Fruit fly (Drosophila melanogaster): ENCODE measurements around the gene CG15412.

CG15412 gene

DNA sequence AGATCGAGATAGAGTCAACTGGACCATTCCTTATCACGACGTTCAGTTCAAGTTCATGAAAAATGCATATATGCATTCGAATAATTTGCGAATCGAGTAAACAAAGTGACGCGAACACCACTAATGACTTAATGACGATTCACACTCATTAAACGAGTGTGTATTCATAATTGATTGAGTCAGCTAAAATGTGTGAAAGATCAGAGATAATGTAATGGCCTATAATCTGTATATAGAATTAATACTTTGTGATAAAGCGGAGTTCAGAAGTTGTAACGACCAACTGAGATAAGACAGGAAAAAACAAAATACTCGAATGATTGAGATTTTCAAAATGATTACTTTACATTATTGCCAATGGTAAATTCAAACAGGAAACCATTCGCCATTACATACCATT is 5.7 kb downstream of the CG15412 start:
- TF ChIP-seq CTCF (optimal IDR thresholded peaks at IDR 0.05): no peak
- TF ChIP-seq CG8478 (optimal IDR thresholded peaks at IDR 0.05): no peak

DNA sequence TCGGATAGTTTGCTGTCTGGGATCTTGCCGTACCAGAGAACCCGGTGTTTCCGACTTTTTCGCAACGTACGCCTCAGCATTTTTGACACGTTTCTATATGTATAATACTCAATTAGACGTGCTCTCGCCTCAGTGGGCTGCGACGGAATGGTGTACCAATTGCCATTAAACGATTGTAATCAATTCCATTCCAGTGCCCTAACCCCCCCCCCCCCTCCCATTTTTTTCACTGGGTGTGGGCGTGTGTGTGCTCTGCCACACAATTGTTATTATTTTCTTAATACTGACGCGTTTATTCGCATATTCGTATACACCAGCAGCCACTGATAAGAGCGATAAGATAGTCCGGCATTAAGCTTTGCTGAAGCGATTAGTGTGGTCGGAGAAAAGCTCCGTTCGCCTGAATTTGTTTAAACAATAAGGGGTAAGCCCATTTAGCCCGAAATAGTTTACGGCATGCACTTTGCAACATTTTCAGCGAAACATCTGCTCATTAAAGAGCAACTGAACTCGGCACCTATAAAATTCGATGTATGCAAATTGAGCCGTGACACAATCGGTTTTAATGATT is 6.3 kb downstream of the CG15412 start:
- TF ChIP-seq CTCF (optimal IDR thresholded peaks at IDR 0.05) (no peak), CG8478 (optimal IDR thresholded peaks at IDR 0.05) (no peak)

DNA sequence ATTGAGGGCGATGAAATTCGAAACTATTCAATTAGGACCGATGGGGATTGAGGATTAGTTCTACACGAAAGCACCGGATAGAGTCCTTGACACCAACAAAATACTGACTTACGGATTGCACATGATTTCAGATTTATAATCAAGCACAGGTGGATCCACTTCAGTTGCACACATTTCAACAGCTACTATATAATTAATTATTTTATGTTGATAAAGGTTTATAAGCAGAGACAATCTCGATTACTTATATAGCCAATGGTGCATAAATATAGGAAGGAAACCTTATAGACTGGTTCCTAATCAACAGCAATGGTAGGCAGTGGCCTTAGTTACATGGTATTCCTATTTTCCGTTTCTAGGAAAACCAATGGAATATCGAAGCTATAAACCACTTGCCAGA is 7.1 kb downstream of the CG15412 start:
- TF ChIP-seq CG8478 (optimal IDR thresholded peaks at IDR 0.05) (no peak), CTCF (optimal IDR thresholded peaks at IDR 0.05) (no peak)

DNA sequence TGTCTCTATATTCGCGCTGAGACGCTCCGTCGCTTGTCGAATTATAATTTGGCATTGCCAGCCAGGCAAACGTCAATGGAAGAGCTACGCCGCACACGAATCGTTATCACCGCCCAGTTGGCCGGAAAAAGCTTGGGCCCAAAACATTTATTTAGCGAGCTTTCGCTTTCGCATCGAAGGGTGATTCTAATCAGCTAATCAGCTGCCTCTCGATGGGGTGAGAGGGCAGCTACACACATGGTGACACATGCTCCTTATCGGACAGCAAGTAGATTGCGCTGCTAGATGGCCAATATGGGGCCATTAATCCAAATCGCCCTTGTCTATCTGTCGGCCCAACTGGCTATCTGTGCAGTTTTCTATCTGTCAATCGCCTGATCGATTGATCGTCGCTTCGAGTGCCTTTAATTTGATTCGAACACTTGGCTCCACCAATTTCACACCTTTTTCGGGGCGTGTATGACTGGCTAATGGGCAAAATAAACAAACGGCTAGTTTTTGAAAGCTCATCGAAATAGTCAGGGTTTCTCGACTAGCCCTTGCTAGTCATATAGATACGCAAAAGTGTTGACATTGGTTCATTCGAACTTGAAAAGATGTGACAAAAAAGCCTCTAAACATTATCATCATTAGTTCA is 9.3 kb downstream of the CG15412 start:
- TF ChIP-seq CG8478 (optimal IDR thresholded peaks at IDR 0.05) (no peak), CTCF (optimal IDR thresholded peaks at IDR 0.05) (no peak)

DNA sequence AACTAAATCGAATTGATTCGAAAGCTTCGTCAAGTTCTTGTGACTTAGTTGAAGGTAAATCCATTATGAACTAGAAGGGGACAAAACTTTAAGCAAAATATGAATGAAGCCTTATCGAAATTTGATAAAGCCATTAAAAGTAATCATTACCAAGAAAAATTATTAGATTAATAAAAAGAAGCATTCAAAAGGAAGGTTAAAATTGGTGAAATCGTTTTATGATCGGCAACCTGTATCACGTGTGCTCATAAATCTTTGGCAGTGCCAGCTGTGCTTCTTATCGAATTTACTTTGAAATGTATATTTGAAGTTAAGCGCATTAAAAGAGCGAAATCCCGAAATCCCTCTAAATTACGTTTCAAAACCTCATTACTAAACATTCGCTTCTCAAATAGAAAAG is 13.7 kb downstream of the CG15412 start:
- no peak for TF ChIP-seq CG8478 (optimal IDR thresholded peaks at IDR 0.05)
- no peak for TF ChIP-seq CTCF (optimal IDR thresholded peaks at IDR 0.05)

DNA sequence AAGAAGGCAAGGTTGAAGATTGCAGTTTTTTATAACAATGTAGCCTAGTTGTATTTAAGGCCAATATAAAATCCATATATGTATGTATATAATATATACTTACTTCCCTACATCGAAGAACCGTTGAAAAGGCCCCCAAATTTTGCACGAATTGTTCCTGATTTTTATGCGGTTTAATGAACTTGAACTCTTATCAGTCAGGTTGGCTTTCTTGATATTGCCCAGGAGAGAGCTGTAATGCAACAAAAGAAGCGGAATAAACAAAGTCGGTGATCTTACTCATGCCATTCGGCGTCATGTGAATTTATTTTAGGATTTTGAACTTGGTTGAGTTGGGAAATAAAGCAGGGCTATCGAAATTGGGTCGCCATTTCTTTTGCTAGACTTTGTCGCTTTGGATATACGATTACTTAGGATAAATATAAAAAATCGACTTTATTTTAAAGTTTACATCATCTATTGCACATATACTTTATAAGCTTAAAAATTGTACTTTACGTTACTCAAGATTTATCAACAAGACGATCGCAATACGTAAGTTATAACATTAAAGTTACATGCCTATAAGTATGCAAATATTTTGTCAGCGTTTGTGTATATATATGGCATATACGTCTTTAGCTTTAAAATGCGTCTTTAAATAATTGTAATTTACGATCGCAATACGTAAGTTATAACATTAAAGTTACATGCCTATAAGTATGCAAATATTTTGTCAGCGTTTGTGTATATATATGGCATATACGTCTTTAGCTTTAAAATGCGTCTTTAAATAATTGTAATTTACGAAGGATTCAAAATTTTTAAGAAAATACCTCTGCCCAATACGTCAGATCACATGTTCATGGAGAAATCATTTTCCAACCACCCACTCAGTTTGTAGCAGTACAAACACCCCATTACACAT is 18.5 kb downstream of the CG15412 start, which contains the start of gene CG8838:
TSS of gene CG8838 (plus strand) at position 857 of the 907 bp plus-strand sequence.
- TF ChIP-seq CTCF (optimal IDR thresholded peaks at IDR 0.05) (no peak), CG8478 (optimal IDR thresholded peaks at IDR 0.05) (no peak)

DNA sequence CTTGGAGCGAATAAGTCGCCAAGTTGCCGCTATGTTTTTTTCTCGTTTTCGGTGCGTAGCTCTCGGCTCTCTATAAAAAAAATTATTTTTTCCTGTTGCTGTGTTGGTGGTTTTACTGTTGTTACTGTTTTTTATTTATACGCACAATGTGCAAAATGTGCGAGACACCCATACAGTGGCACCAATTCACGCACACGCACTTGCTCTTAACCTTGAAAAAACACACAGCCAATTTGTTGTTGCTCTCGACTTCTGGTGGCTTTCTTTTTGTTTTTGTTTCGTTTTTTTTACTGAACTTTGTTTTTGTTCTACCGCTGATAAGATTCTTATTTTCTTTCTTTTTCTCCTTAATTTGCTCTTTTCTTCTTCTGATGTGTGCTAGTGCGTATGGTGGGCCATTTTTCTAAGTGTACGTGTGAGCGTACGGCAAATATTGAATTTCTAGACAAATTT is 19.3 kb downstream of the CG15412 start:
- no peak for TF ChIP-seq CG8478 (optimal IDR thresholded peaks at IDR 0.05)
- TF ChIP-seq CTCF (optimal IDR thresholded peaks at IDR 0.05): no peak

DNA sequence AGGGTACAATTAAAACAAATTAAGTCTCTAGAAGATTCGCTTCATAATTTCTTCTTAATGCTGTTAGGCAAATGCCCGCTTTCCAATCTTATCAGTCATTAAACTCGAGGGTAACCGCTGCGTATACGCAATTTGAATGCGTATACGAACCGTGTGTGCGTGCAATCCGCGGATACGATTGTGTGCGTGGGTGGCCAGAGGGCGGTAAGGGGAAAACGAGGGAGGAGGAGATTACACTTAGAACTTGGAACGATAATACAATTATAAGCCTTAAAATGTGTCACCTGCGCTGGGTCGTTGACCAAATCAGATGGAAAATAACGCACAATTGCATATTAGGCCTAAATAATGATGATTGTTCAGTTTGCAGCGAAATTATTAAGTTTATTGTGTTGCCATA is 19.7 kb downstream of the CG15412 start:
- TF ChIP-seq CTCF (optimal IDR thresholded peaks at IDR 0.05): no peak
- no peak for TF ChIP-seq CG8478 (optimal IDR thresholded peaks at IDR 0.05)

DNA sequence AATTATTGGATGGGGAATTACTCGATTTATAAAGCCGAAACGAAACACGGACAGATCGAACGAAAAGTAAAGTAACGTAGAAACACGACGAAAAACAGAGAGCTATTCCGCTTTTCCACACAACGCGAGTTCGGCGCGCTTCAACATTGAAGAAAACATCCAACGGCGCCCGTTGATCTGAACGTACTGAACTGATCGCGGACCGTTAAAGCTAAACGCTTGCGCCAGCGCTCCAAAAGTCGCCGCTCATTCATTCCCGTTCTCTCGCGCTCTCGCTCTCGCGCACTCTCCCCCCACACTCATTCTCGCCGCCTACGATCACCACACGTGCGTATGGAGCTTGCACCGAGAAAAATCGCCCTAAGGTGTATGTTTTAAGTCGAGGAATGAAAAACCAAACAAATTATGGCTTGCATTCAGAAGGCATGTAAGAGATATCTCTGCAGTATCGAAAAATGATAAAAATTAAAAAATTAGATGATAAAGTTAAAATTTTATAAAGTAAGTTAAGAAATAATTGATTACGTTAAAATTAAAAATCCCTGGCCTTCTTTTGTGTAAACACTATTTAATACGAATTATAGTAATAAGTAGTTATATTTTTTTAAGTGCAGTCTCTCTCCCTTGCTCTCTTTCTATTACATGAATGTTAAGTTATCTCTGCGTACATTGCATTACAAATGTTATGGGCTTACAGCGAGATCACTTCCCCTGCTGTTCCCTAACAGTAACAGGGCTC is 20.7 kb downstream of the CG15412 start, which contains the start of gene E23:
TSS of gene E23 (minus strand) at position 188 of the 739 bp plus-strand sequence.
- TF ChIP-seq CG8478 (optimal IDR thresholded peaks at IDR 0.05) (no peak), CTCF (optimal IDR thresholded peaks at IDR 0.05) (no peak)

DNA sequence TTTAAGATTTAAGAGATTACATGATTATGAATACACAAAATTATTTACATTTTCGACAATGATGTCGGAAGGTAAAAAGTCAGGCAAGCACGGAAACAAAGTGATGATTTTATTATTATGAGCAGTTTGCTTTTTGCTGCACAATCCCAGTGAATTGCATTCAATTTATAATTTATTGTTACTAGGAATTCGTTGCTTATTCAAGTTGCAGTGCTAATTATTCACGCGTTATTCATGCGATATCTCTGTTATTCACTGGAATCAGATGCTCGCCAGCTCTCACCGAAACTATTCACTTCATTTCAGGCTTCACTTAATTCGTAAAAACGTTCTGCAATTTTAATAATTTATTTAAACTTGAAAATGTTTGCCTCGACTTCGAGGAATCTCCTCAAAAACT is 21.7 kb downstream of the CG15412 start:
- no peak for TF ChIP-seq CTCF (optimal IDR thresholded peaks at IDR 0.05)
- TF ChIP-seq CG8478 (optimal IDR thresholded peaks at IDR 0.05): no peak

DNA sequence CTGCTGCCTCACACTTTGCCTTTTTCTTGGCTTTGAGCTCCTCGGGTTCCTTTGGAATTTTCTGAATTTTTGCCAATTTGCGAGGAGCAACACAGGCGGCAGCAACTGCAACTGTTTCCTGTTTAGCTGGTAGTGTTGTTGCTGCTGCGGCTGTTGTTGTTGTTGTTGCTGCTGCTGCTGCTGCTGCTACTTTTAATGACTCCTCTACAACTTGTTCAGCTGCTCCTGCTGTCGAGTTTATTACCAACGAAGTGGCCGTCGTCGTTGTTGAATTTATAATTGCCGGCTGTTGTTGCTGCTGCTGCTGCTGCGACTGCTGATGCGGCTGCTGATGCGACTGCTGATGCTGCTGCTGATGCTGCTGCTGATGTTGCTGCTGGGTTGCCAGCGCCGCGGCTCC is 22.6 kb downstream of the CG15412 start:
- no peak for TF ChIP-seq CTCF (optimal IDR thresholded peaks at IDR 0.05)
- TF ChIP-seq CG8478 (optimal IDR thresholded peaks at IDR 0.05): no peak

DNA sequence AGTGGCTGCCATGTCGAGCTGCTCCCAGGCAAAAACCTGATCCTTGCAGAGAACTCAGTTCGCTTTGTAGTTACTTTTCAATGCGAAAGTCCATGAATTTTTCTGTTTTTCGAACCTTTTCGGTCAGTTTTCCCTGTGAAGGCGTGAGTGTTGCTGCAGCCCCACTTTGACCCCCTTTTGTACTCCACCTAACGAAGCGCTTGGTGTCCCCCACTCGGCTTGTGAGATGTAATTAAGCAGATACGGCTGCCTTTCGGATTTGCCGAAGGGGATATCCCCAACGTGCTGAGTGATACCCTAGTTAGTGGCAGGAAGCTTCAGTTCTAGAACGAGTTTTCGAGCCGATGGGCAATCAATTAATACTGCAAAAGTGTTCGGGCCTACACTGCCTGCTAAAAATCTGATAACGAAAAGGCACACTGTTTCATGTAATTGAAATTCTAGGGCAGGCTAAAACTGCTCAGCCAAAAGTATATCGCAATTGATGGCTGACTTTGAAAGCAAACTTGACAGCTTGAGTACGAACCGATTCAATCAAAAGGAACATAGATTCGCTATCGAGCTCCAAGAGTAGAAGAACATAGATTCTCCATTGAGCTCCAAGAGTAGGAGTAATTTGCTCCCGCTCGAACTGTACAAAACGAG is 23.8 kb downstream of the CG15412 start:
- no peak for TF ChIP-seq CTCF (optimal IDR thresholded peaks at IDR 0.05)
- no peak for TF ChIP-seq CG8478 (optimal IDR thresholded peaks at IDR 0.05)

DNA sequence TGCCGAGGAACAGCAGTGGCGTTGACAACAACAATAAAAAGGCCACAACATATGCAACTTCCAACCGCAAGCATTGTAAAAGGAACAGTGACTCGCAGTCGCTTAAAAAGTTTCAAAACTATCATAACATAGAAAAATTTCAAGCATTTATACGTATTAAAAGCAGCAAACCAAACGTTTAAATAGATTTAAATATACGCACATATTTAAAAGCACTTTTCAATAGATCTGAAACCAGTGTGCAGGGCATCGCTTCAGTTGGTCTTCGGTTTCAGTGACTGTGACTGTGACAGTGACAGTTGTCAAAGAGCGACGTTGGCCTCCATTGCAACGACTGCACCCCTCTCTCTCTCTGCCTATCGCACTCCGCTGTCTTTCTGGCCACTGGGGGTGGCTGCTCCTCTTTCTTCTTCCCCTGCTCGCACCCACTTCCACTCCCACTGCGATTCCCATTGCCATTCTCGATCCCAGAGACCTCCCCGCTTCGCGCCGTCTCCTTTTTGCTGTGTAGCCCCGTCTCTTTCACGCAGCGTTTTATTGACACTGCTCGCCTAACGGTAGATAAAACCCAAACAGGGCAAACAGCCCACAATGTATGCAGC is 27.3 kb downstream of the CG15412 start:
- TF ChIP-seq CG8478 (optimal IDR thresholded peaks at IDR 0.05): no peak
- TF ChIP-seq CTCF (optimal IDR thresholded peaks at IDR 0.05): no peak

DNA sequence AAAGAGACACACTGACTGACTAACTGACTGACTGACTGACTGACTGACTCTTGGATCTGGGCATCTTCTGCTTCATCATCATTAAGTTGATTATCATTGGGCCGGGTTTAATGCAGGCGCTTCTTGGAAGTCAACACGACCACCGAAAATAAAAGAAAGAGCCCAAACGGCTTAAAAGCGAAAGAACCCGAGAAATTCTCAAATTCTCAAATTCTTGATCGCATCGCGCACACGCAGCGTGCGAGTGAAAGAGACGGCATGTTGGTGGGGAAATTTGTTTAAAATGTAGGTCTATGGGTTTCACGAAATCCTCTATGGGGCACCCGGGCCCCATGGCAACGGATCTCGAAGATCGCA is 29.1 kb downstream of the CG15412 start:
- TF ChIP-seq CG8478 (optimal IDR thresholded peaks at IDR 0.05) (no peak), CTCF (optimal IDR thresholded peaks at IDR 0.05) (no peak)
